Fruit fly (Drosophila melanogaster) Kc167 (cell line): Measurements from ENCODE around the gene Ir7c.

Experiments used
- Myc ChIP-seq: fragments of >200 bp; optimal IDR thresholded peaks from 2 replicates; lab custom pipeline; 2017; ENCODE audit warnings: missing external identifiers
- Sin3A ChIP-seq: fragments of >200 bp; optimal IDR thresholded peaks from 2 replicates; lab custom pipeline; 2018; ENCODE audit warnings: missing external identifiers
- h ChIP-seq: fragments of >200 bp; optimal IDR thresholded peaks from 3 replicates; lab custom pipeline; 2018; ENCODE audit warnings: missing external identifiers
- insv ChIP-seq: fragments of >200 bp; optimal IDR thresholded peaks from 3 replicates; lab custom pipeline; 2018; ENCODE audit warnings: missing external identifiers
- psq ChIP-seq: fragments of >200 bp; optimal IDR thresholded peaks from 2 replicates; lab custom pipeline; 2017; ENCODE audit warnings: missing external identifiers
- ttk ChIP-seq: sonication (Bioruptor generic); optimal IDR thresholded peaks from 2 replicates; lab custom pipeline; 2017; ENCODE audit warnings: missing external identifiers

DNA sequence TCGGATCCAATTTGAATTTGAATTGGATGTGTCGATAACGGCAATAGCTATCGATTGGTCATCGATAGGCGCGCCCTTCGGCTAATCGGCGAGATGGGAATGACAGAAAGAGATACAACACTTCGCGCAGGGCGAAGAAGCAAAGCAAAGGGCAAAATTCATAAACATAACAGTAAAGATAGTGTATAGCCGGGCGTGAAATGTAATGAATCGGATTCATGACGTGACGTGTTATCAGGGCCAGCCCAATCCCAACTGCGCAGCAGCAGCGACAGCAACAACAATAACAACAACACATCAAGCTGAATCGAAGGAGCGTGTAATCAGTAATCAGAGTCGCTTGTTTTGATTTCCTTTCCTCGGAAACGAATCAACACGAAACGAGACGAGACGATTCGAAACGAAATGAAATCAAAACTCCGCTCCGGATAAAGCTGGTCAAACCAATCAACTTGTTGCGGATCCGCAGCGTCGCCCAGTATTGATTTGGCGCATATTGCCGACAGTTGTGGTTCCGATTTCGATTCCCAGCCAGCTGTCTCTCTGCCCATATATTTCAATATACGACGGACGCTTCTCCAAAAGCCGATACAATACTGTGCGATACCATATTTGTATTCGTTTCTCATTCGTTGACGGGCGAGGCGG lies 37.9 kb downstream of the Ir7c start, which contains the start of gene snz:
- TF ChIP-seq h (lab: Kevin White, UChicago) (no peak), Myc (no peak), psq (lab: Kevin White, UChicago) (no peak), insv (lab: Kevin White, UChicago) (no peak), ttk (lab: Kevin White, UChicago) (no peak), Sin3A (lab: Kevin White, UChicago) (no peak)
